Fruit fly (Drosophila melanogaster): ENCODE data around the gene Fur2.

dm6 chrX:16373541-16373940, 655 bp downstream of the Fur2 start:
- TF ChIP-seq CG8478 (optimal IDR thresholded peaks at IDR 0.05) = no peak
- TF ChIP-seq psq (optimal IDR thresholded peaks at IDR 0.05) = no peak
- no peak for TF ChIP-seq usp (GFP tag; optimal IDR thresholded peaks at IDR 0.05)
- no peak for TF ChIP-seq pan (optimal IDR thresholded peaks at IDR 0.05)
- no peak for TF ChIP-seq EcR (GFP tag; optimal IDR thresholded peaks at IDR 0.05)

Data from whole organism.